Worm (Caenorhabditis elegans): ENCODE results near the gene F38B2.2.

DNA sequence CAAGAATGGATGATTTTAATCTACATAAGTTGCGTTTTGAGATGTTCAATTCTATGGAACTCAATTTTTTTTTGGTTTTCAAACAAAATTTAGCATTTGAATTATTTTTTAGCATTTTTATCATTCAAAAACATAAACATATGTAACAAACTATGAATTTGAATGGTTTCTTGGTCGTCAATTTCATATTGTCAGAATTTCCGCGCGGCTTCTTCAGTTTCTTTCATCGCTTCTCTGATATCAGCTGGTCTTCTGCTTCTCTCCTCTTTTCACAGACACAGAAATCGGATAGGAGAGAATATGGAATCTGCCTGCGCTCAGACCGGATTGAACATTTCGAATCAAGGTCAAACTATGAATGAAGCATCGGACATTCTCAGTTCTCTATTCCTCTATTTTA is 12.5 kb downstream of the F38B2.2 start, which contains the start of gene C03A3.9:
- TF ChIP-seq him-1 (tag; optimal IDR thresholded peaks at IDR 0.05) (no peak), W03F9.2 (tag; optimal IDR thresholded peaks at IDR 0.05) (no peak)

Measured in whole organism, L4/young adult.